Worm (Caenorhabditis elegans): ENCODE data around the gene F11E6.8.

DNA sequence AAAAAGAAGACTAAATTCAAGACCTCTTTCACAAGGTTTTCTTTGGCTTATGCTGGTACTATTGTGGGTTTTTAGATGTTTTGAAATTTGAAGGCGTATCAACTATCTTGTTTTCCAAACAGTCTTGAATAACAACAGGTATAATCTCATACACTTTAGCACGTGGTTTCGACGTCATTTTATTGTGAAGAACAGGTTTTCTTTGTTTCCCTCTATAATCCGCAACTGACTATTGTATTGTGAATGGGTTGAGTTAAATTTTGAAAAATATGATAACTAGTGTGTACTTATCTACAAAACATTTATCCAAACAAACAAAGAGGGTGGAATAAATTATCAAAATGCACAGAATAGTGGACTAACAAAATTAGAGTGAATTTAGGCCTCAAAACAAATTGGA lies 9.1 kb downstream of the F11E6.8 start:
- TF ChIP-seq nhr-28 (tag; optimal IDR thresholded peaks at IDR 0.05) (no peak), ztf-11 (tag; optimal IDR thresholded peaks at IDR 0.05) (no peak), nhr-2 (tag; optimal IDR thresholded peaks at IDR 0.05) (no peak), hlh-1 (tag; optimal IDR thresholded peaks at IDR 0.05) (no peak), mep-1 (tag; optimal IDR thresholded peaks at IDR 0.05) (no peak), pha-4 (tag; optimal IDR thresholded peaks at IDR 0.05) (no peak), nhr-76 (tag; optimal IDR thresholded peaks at IDR 0.05) (no peak), ces-1 (GFP tag; optimal IDR thresholded peaks at IDR 0.05) (no peak), nhr-237 (tag; optimal IDR thresholded peaks at IDR 0.05) (no peak), M03D4.4 (tag; optimal IDR thresholded peaks at IDR 0.05) (no peak), snpc-4 (tag; optimal IDR thresholded peaks at IDR 0.05) (no peak), zip-8 (tag; optimal IDR thresholded peaks at IDR 0.05) (no peak)

All from whole organism, mixed stage, embryonic.